Fruit fly (Drosophila melanogaster): ENCODE data around the gene CG18048.

CG18048 gene

dm6 chr3R:6298828-6299227, 47.1 kb upstream of the CG18048 start, which contains the start of gene Osi14:
Gene Osi14, plus strand, starts transcription at chr3R:6299128.
- no peak for TF ChIP-seq CG6808 (GFP tag; optimal IDR thresholded peaks at IDR 0.05)
- TF ChIP-seq Eip93F (GFP tag; optimal IDR thresholded peaks at IDR 0.05): no peak
- no peak for TF ChIP-seq CG4318 (GFP tag; optimal IDR thresholded peaks at IDR 0.05)
- TF ChIP-seq Sox14 (GFP tag; optimal IDR thresholded peaks at IDR 0.05): no peak
- TF ChIP-seq CG10631 (GFP tag; optimal IDR thresholded peaks at IDR 0.05): no peak
- TF ChIP-seq net (GFP tag; optimal IDR thresholded peaks at IDR 0.05): no peak
- no peak for TF ChIP-seq Sox15 (GFP tag; optimal IDR thresholded peaks at IDR 0.05)
- TF ChIP-seq Hr38 (GFP tag; optimal IDR thresholded peaks at IDR 0.05): no peak

dm6 chr3R:6301257-6301839, 44.6 kb upstream of the CG18048 start, which contains the start of gene Osi15:
Gene Osi15, plus strand, starts transcription at chr3R:6301804.
- TF ChIP-seq svp (GFP tag): peak; percentile 41
- no peak for TF ChIP-seq CG6792 (GFP tag; optimal IDR thresholded peaks at IDR 0.05)
- no peak for TF ChIP-seq Hr38 (GFP tag; optimal IDR thresholded peaks at IDR 0.05)

- no peak for TF ChIP-seq Eip93F (GFP tag; optimal IDR thresholded peaks at IDR 0.05)
- TF ChIP-seq Gug (GFP tag; IDR thresholded peaks at IDR 0.05): no peak
- no peak for TF ChIP-seq CG11762 (GFP tag; optimal IDR thresholded peaks at IDR 0.05; ENCODE audit: insufficient read depth)
- no peak for TF ChIP-seq dac (GFP tag; optimal IDR thresholded peaks at IDR 0.05)
- no peak for TF ChIP-seq CG31627 (GFP tag; optimal IDR thresholded peaks at IDR 0.05)
- TF ChIP-seq Sox14 (GFP tag; optimal IDR thresholded peaks at IDR 0.05): no peak
- no peak for TF ChIP-seq Sox102F (GFP tag; optimal IDR thresholded peaks at IDR 0.05)
- TF ChIP-seq Eip78C (GFP tag): no peak
- no peak for TF ChIP-seq CG8119 (GFP tag; IDR thresholded peaks at IDR 0.05)
Measured at dm6 chr3R:6303738-6304137, 42.2 kb upstream of the CG18048 start, which contains the start of gene CG46396. Gene CG46396, plus strand, starts transcription at chr3R:6304038.

- TF ChIP-seq dac (GFP tag; optimal IDR thresholded peaks at IDR 0.05): no peak
- no peak for TF ChIP-seq CG8632 (GFP tag; optimal IDR thresholded peaks at IDR 0.05)
- no peak for TF ChIP-seq CG6808 (GFP tag; optimal IDR thresholded peaks at IDR 0.05)
- no peak for TF ChIP-seq CG4318 (GFP tag; optimal IDR thresholded peaks at IDR 0.05)
- TF ChIP-seq net (GFP tag; optimal IDR thresholded peaks at IDR 0.05): no peak
- TF ChIP-seq CG8319 (GFP tag; optimal IDR thresholded peaks at IDR 0.05): no peak
- TF ChIP-seq CG32006 (GFP tag; optimal IDR thresholded peaks at IDR 0.05): no peak
- TF ChIP-seq Sox102F (GFP tag; optimal IDR thresholded peaks at IDR 0.05): no peak
- no peak for TF ChIP-seq Smox (GFP tag; optimal IDR thresholded peaks at IDR 0.05)
- no peak for TF ChIP-seq salr (GFP tag; optimal IDR thresholded peaks at IDR 0.05)
- no peak for TF ChIP-seq CG6854 (GFP tag; optimal IDR thresholded peaks at IDR 0.05)
- no peak for TF ChIP-seq Blimp-1 (GFP tag; optimal IDR thresholded peaks at IDR 0.05)
- TF ChIP-seq CG11902 (GFP tag; optimal IDR thresholded peaks at IDR 0.05): no peak
- no peak for TF ChIP-seq Hr4 (GFP tag; optimal IDR thresholded peaks at IDR 0.05)
- no peak for TF ChIP-seq fd85E (GFP tag; optimal IDR thresholded peaks at IDR 0.05)
Measured at dm6 chr3R:6304947-6305346, 41.0 kb upstream of the CG18048 start, which contains the start of gene Osi16. Gene Osi16, plus strand, starts transcription at chr3R:6305247.

dm6 chr3R:6306584-6306983, 39.3 kb upstream of the CG18048 start, which contains the start of gene CG46026:
Gene CG46026, plus strand, starts transcription at chr3R:6306884.
- TF ChIP-seq CG6163 (GFP tag; IDR thresholded peaks at IDR 0.05) (no peak), pdm3 (GFP tag; optimal IDR thresholded peaks at IDR 0.05) (no peak), OdsH (GFP tag; optimal IDR thresholded peaks at IDR 0.05) (no peak), CG16779 (tag; optimal IDR thresholded peaks at IDR 0.05) (no peak), Hr4 (GFP tag; optimal IDR thresholded peaks at IDR 0.05) (no peak), fd85E (GFP tag; optimal IDR thresholded peaks at IDR 0.05) (no peak), Eip75B (GFP tag; optimal IDR thresholded peaks at IDR 0.05) (no peak), Eip78C (GFP tag) (no peak), CG32006 (GFP tag; optimal IDR thresholded peaks at IDR 0.05) (no peak), Lpt (GFP tag; optimal IDR thresholded peaks at IDR 0.05) (no peak), CG11294 (GFP tag; IDR thresholded peaks at IDR 0.05) (no peak), eg (GFP tag; IDR thresholded peaks at IDR 0.05) (no peak), CG11902 (GFP tag; optimal IDR thresholded peaks at IDR 0.05) (no peak), achi (GFP tag; optimal IDR thresholded peaks at IDR 0.05) (no peak)
